Worm (Caenorhabditis elegans): ENCODE data around the gene T15H9.5.

ce11 chrII:9644940-9645634 is 33.8 kb upstream of the T15H9.5 start:
- TF ChIP-seq T23F11.4 (GFP tag; optimal IDR thresholded peaks at IDR 0.05) (no peak), fkh-6 (tag; optimal IDR thresholded peaks at IDR 0.05) (no peak), K02D7.2 (tag; optimal IDR thresholded peaks at IDR 0.05) (no peak)
